Fruit fly (Drosophila melanogaster) whole organism, adult: Measurements from ENCODE around the gene CG13318.

Experiments
- CG1620 ChIP-seq: fragments of 200-800 bp; sonication (Bioruptor generic); optimal IDR thresholded peaks from 2 replicates; lab custom pipeline; 2016; ENCODE audit warnings: missing biosample characterization, missing genetic modification characterization
- Crg-1 ChIP-seq: fragments of 200-800 bp; sonication (Bioruptor generic); optimal IDR thresholded peaks from 2 replicates; lab custom pipeline; 2016; ENCODE audit warnings: missing biosample characterization, missing genetic modification characterization

dm6 chr3R:8805388-8805852 is 32.9 kb upstream of the CG13318 start, which contains the start of gene CG9839:
- TF ChIP-seq CG1620 (GFP tag; lab: Kevin White, UChicago), result no peak
- no peak for TF ChIP-seq Crg-1
